Fruit fly (Drosophila melanogaster): ENCODE results near the gene CG5397.
A peak's percentile ranks its signal among the peaks of the same experiment; 100 is the strongest.

The CG5397 gene

dm6 chr2L:1218475-1218874, 21.4 kb upstream of the CG5397 start:
- TF ChIP-seq ftz-f1 (GFP tag; optimal IDR thresholded peaks at IDR 0.05) (peak; percentile 82), run (tag; optimal IDR thresholded peaks at IDR 0.05) (no peak), CG14014 (GFP tag; IDR thresholded peaks at IDR 0.05) (0 out of 2 replicates have a peak, but pooled peaks have one; percentile 3), Meics (GFP tag; optimal IDR thresholded peaks at IDR 0.05) (peak; percentile 81), knrl (GFP tag; IDR thresholded peaks at IDR 0.05; ENCODE audit: partially characterized antibody) (0 out of 3 replicates have a peak, but pooled peaks have one; percentile 14), Med (GFP tag) (no peak), abd-A (tag; optimal IDR thresholded peaks at IDR 0.05) (no peak), grn (GFP tag; optimal IDR thresholded peaks at IDR 0.05) (peak; percentile 13), chinmo (GFP tag; IDR thresholded peaks at IDR 0.05; ENCODE audit: partially characterized antibody) (0 out of 4 replicates have a peak, but pooled peaks have one; percentile 44), CG13894 (tag; optimal IDR thresholded peaks at IDR 0.05) (no peak), tgo (GFP tag; IDR thresholded peaks at IDR 0.05) (0 out of 3 replicates have a peak, but pooled peaks have one; percentile 12), Pdp1 (GFP tag; optimal IDR thresholded peaks at IDR 0.05) (peak in 1 of 2 experiments; percentile 70), Aef1 (GFP tag; IDR thresholded peaks at IDR 0.05) (no peak), Hr78 (GFP tag; optimal IDR thresholded peaks at IDR 0.05) (peak in 1 of 2 experiments; percentile 40), CG4328 (GFP tag; optimal IDR thresholded peaks at IDR 0.05) (no peak)

DNA sequence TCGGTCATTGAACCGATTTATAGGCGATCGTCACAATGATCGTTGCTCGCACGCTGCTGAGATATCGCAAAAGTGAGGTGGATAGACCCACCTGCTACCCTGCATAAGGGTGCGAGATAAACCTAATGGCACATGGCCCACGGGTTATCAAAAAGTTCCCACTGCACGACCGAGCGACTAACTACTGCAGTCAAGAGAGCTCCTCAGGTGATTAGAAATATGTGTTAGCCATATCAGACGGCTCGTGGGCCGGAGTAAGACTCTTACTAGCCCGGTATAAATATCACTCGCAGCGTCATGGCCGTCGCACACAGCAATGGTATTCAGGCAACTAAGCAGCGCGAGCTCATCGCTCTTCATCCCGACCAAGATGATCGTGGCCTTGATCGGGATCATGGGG, 20.8 kb upstream of the CG5397 start, which contains the start of gene CG42329:
Gene CG42329, plus strand, starts transcription at position 301 of the 400 bp plus-strand sequence.
- peak; percentile 16 for TF ChIP-seq D19B (GFP tag; optimal IDR thresholded peaks at IDR 0.05)
- no peak for TF ChIP-seq crol (GFP tag; IDR thresholded peaks at IDR 0.05)

- TF ChIP-seq row (GFP tag; IDR thresholded peaks at IDR 0.05) (peak; percentile 57), dimm (GFP tag; IDR thresholded peaks at IDR 0.05) (0 out of 2 replicates have a peak, but pooled peaks have one; percentile 23), CG2678 (tag; optimal IDR thresholded peaks at IDR 0.05) (peak; percentile 58), Gug (GFP tag; IDR thresholded peaks at IDR 0.05) (peak; percentile 32; the same call in 1 of the 4 replicates), CG8290 (GFP tag; optimal IDR thresholded peaks at IDR 0.05) (no peak), CG8290 (tag; optimal IDR thresholded peaks at IDR 0.05) (peak in 1 of 2 experiments; percentile 47), ranshi (GFP tag; IDR thresholded peaks at IDR 0.05) (0 out of 2 replicates have a peak, but pooled peaks have one; percentile 16), HHEX (GFP tag; optimal IDR thresholded peaks at IDR 0.05) (peak; percentile 24), maf-S (GFP tag; optimal IDR thresholded peaks at IDR 0.05) (no peak), D19B (GFP tag; optimal IDR thresholded peaks at IDR 0.05) (no peak), Med (GFP tag) (peak; percentile 90), lilli (GFP tag; optimal IDR thresholded peaks at IDR 0.05) (peak; percentile 19), hkb (optimal IDR thresholded peaks at IDR 0.05) (no peak), hkb (GFP tag; IDR thresholded peaks at IDR 0.05) (peak; percentile 68), Hand (GFP tag; optimal IDR thresholded peaks at IDR 0.05) (peak; percentile 39), Oli (tag; optimal IDR thresholded peaks at IDR 0.05) (peak; percentile 24), phol (tag; optimal IDR thresholded peaks at IDR 0.05) (peak; percentile 16), pnt (GFP tag; optimal IDR thresholded peaks at IDR 0.05) (peak; percentile 4), Ada2b (GFP tag; IDR thresholded peaks at IDR 0.05) (peak; percentile 34; the same call in 1 of the 2 replicates), Awh (GFP tag; IDR thresholded peaks at IDR 0.05) (no peak), sob (GFP tag; IDR thresholded peaks at IDR 0.05) (0 out of 2 replicates have a peak, but pooled peaks have one; percentile 14), CG11504 (tag; optimal IDR thresholded peaks at IDR 0.05) (peak; percentile 59), CG12391 (tag; optimal IDR thresholded peaks at IDR 0.05) (peak; percentile 12), CG12219 (GFP tag; optimal IDR thresholded peaks at IDR 0.05) (peak; percentile 32), CG30403 (GFP tag; optimal IDR thresholded peaks at IDR 0.05) (peak; percentile 6), ATbp (GFP tag; optimal IDR thresholded peaks at IDR 0.05) (no peak), sd (tag; optimal IDR thresholded peaks at IDR 0.05) (no peak), Hmr (GFP tag; optimal IDR thresholded peaks at IDR 0.05) (peak; percentile 57), CG17359 (tag; optimal IDR thresholded peaks at IDR 0.05) (peak; percentile 37), run (tag; optimal IDR thresholded peaks at IDR 0.05) (no peak), Sox102F (GFP tag; optimal IDR thresholded peaks at IDR 0.05) (peak; percentile 46), cwo (GFP tag; optimal IDR thresholded peaks at IDR 0.05) (peak; percentile 39), CG3281 (GFP tag; optimal IDR thresholded peaks at IDR 0.05) (peak; percentile 40)
Observed at dm6 chr2L:1230691-1231090, 9.1 kb upstream of the CG5397 start.
